Worm (Caenorhabditis elegans): ENCODE measurements around the gene C50H2.13.

DNA sequence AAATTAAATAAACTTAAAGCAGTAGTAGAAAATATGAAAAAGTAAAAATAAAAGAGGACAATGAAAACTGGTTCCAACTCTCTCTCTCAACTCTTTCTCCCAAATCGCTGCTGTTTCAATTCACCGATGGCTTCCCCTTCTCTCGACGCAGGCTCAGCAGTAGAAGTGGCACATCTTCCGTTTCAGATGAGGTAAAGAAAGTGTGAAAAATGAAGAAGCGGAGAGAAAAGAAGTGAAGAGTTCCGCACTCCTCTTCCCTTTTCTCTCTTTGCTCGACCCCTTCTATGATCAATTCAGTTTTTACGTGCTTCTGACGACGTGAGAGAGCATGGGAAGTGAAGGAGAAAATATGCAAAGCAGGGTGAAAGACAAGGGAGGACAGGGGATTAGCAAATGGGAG lies 47.9 kb downstream of the C50H2.13 start:
- no peak for TF ChIP-seq ztf-16 (tag; optimal IDR thresholded peaks at IDR 0.05)
- TF ChIP-seq T23F11.4 (GFP tag; optimal IDR thresholded peaks at IDR 0.05): no peak
- TF ChIP-seq unc-86 (tag; optimal IDR thresholded peaks at IDR 0.05): no peak
- no peak for TF ChIP-seq npax-4 (tag; optimal IDR thresholded peaks at IDR 0.05)
- TF ChIP-seq pha-4 (tag; optimal IDR thresholded peaks at IDR 0.05): no peak
- TF ChIP-seq ceh-34 (tag; optimal IDR thresholded peaks at IDR 0.05): no peak
- TF ChIP-seq sdc-2 (tag; optimal IDR thresholded peaks at IDR 0.05): no peak
- no peak for TF ChIP-seq mec-3 (tag; optimal IDR thresholded peaks at IDR 0.05; ENCODE audit: borderline replicate concordance)
- TF ChIP-seq ama-1 (optimal IDR thresholded peaks at IDR 0.05): no peak
- TF ChIP-seq nhr-11 (tag; optimal IDR thresholded peaks at IDR 0.05): no peak
- TF ChIP-seq pha-2 (tag; optimal IDR thresholded peaks at IDR 0.05): no peak
